Worm (Caenorhabditis elegans): ENCODE data around the gene erfa-3.
A peak's percentile ranks its signal among the peaks of the same experiment; 100 is the strongest.

- TF ChIP-seq mdl-1 (tag; optimal IDR thresholded peaks at IDR 0.05) (no peak), dpl-1 (GFP tag; optimal IDR thresholded peaks at IDR 0.05) (no peak), tlp-1 (tag; optimal IDR thresholded peaks at IDR 0.05) (no peak), vab-15 (tag; optimal IDR thresholded peaks at IDR 0.05) (no peak), irx-1 (tag; optimal IDR thresholded peaks at IDR 0.05) (no peak), ceh-82 (tag; optimal IDR thresholded peaks at IDR 0.05) (no peak), nhr-11 (tag; optimal IDR thresholded peaks at IDR 0.05) (peak; percentile 0), zag-1 (tag; optimal IDR thresholded peaks at IDR 0.05) (no peak), snpc-4 (tag; optimal IDR thresholded peaks at IDR 0.05) (no peak), nhr-237 (tag; optimal IDR thresholded peaks at IDR 0.05) (no peak), sox-4 (tag; optimal IDR thresholded peaks at IDR 0.05) (no peak), lir-3 (tag; optimal IDR thresholded peaks at IDR 0.05; ENCODE audit: poor library complexity) (no peak), ceh-8 (GFP tag; optimal IDR thresholded peaks at IDR 0.05) (no peak), elt-2 (tag; optimal IDR thresholded peaks at IDR 0.05) (no peak)
Measured at ce11 chrV:11131801-11132200, 18.9 kb upstream of the erfa-3 start.
